Worm (Caenorhabditis elegans) whole organism, L1 larva: ENCODE data around the gene ubc-19.
A peak's percentile ranks its signal among the peaks of the same experiment; 100 is the strongest.

ENCODE experiments used
- C04F5.9 ChIP-seq: sonication (generic microtip); optimal IDR thresholded peaks from 2 replicates; lab custom pipeline; 2016; ENCODE audit warnings: missing genetic modification characterization, missing compliant biosample characterization
- C16A3.4 ChIP-seq: fragments of 150-350 bp; optimal IDR thresholded peaks from 2 replicates; lab custom pipeline; 2014; ENCODE audit warnings: missing biosample characterization, missing genetic modification characterization
- C34B4.2 ChIP-seq: sonication (generic microtip); optimal IDR thresholded peaks from 2 replicates; lab custom pipeline; 2017; ENCODE audit warnings: mild to moderate bottlenecking, missing genetic modification characterization, missing compliant biosample characterization
- F16B12.6 ChIP-seq: fragments of 150-350 bp; optimal IDR thresholded peaks from 2 replicates; lab custom pipeline; 2014; ENCODE audit warnings: missing biosample characterization, missing genetic modification characterization
- alr-1 ChIP-seq: fragments of 200-800 bp; sonication (Bioruptor generic); optimal IDR thresholded peaks from 2 replicates; lab custom pipeline; 2018; ENCODE audit warnings: borderline replicate concordance, mild to moderate bottlenecking, missing genetic modification characterization, missing compliant biosample characterization
- blmp-1 ChIP-seq: fragments of 150-350 bp; optimal IDR thresholded peaks from 2 replicates; lab custom pipeline; 2014; ENCODE audit warnings: missing biosample characterization, missing genetic modification characterization
- ceh-8 ChIP-seq: fragments of 200-800 bp; sonication (Bioruptor generic); optimal IDR thresholded peaks from 2 replicates; lab custom pipeline; 2018; ENCODE audit warnings: mild to moderate bottlenecking, missing genetic modification characterization, moderate library complexity, missing compliant biosample characterization
- ceh-82 ChIP-seq, 3 experiments: fragments of 150-350 bp in 1 of 3; sonication (generic microtip) in 2 of 3; optimal IDR thresholded peaks; 2 replicates each; lab custom pipeline; 2014 to 2017; ENCODE audit warnings: missing biosample characterization in 3 of 3, missing genetic modification characterization in 3 of 3
- ceh-90 ChIP-seq: sonication (generic microtip); optimal IDR thresholded peaks from 2 replicates; lab custom pipeline; 2016; ENCODE audit warnings: missing genetic modification characterization, missing compliant biosample characterization
- ces-1 ChIP-seq: fragments of 150-350 bp; optimal IDR thresholded peaks from 2 replicates; lab custom pipeline; 2014; ENCODE audit warnings: missing biosample characterization, missing genetic modification reagents, missing genetic modification characterization
- dpl-1 ChIP-seq, 3 experiments: fragments of 150-350 bp in 2 of 3; sonication (generic microtip) in 1 of 3; optimal IDR thresholded peaks; 2 replicates each; lab custom pipeline; 2014 to 2017; ENCODE audit warnings: missing biosample characterization in 3 of 3, missing genetic modification characterization in 3 of 3, missing genetic modification reagents in 3 of 3
- dsc-1 ChIP-seq: sonication (generic microtip); optimal IDR thresholded peaks from 2 replicates; lab custom pipeline; 2016; ENCODE audit warnings: mild to moderate bottlenecking, missing genetic modification characterization, missing compliant biosample characterization
- efl-1 ChIP-seq, 4 experiments: fragments of 150-350 bp; optimal IDR thresholded peaks in 3 of 4; peaks in 1 of 4; 1 replicate in 1 of 4; 2 replicates in 3 of 4; lab custom pipeline; 2014; ENCODE audit warnings: missing biosample characterization in 2 of 4, missing genetic modification characterization in 2 of 4, missing genetic modification reagents in 2 of 4
- egl-13 ChIP-seq: sonication (generic microtip); optimal IDR thresholded peaks from 2 replicates; lab custom pipeline; 2016; ENCODE audit warnings: missing genotype, missing genetic modification reagents, missing genetic modification characterization, missing compliant biosample characterization
- egl-27 ChIP-seq, 2 experiments: fragments of 150-350 bp in 1 of 2; sonication (generic microtip); optimal IDR thresholded peaks; 3 replicates each; lab custom pipeline; 2017 to 2018; ENCODE audit warnings: missing biosample characterization in 2 of 2, missing genetic modification characterization in 2 of 2, missing genetic modification reagents in 2 of 2
- ets-5 ChIP-seq: fragments of 200-800 bp; sonication (Bioruptor generic); IDR thresholded peaks from 2 replicates; pipeline ENCODE4 v1.3.6; 2022; ENCODE audit warnings: missing genetic modification characterization, missing compliant biosample characterization
- grh-1 ChIP-seq: fragments of 200-800 bp; sonication (Bioruptor generic); IDR thresholded peaks from 2 replicates; pipeline ENCODE4 v1.3.6; 2022; ENCODE audit warnings: missing genetic modification reagents, missing genetic modification characterization, missing compliant biosample characterization
- hlh-17 ChIP-seq: fragments of 200-800 bp; sonication (Bioruptor generic); optimal IDR thresholded peaks from 2 replicates; lab custom pipeline; 2018; ENCODE audit warnings: missing genetic modification characterization, mild to moderate bottlenecking, missing compliant biosample characterization, moderate library complexity, borderline replicate concordance
- hlh-4 ChIP-seq: sonication (generic microtip); optimal IDR thresholded peaks from 2 replicates; lab custom pipeline; 2016; ENCODE audit warnings: mild to moderate bottlenecking, missing genetic modification characterization, missing compliant biosample characterization
- hpl-2 ChIP-seq: fragments of 150-350 bp; optimal IDR thresholded peaks from 2 replicates; lab custom pipeline; 2014; ENCODE audit warnings: missing biosample characterization, missing genetic modification reagents, missing genetic modification characterization
- jun-1 ChIP-seq: fragments of 150-350 bp; optimal IDR thresholded peaks from 2 replicates; lab custom pipeline; 2014; ENCODE audit warnings: missing biosample characterization, missing genetic modification reagents, missing genetic modification characterization
- lin-13 ChIP-seq: fragments of 150-350 bp; optimal IDR thresholded peaks from 2 replicates; lab custom pipeline; 2014; ENCODE audit warnings: missing biosample characterization, missing genetic modification reagents, missing genetic modification characterization
- lin-14 ChIP-seq: fragments of 200-800 bp; sonication (Bioruptor generic); optimal IDR thresholded peaks from 2 replicates; lab custom pipeline; 2018; ENCODE audit warnings: mild to moderate bottlenecking, missing genetic modification characterization, moderate library complexity, missing compliant biosample characterization
- lin-35 ChIP-seq, 2 experiments: fragments of 150-350 bp; optimal IDR thresholded peaks; 2 replicates each; lab custom pipeline; 2014; ENCODE audit warnings: missing biosample characterization in 2 of 2, missing genetic modification characterization in 2 of 2, missing genetic modification reagents in 2 of 2
- lir-3 ChIP-seq: sonication (generic microtip); optimal IDR thresholded peaks from 2 replicates; lab custom pipeline; 2016; ENCODE audit warnings: mild to moderate bottlenecking, missing genetic modification characterization, moderate library complexity, missing compliant biosample characterization; ENCODE audit not compliant: poor library complexity
- nhr-20 ChIP-seq: sonication (generic microtip); optimal IDR thresholded peaks from 2 replicates; lab custom pipeline; 2016; ENCODE audit warnings: mild to moderate bottlenecking, missing genetic modification characterization, missing compliant biosample characterization
- nhr-237 ChIP-seq: fragments of 150-350 bp; optimal IDR thresholded peaks from 2 replicates; lab custom pipeline; 2014; ENCODE audit warnings: missing biosample characterization, missing genetic modification characterization
- nhr-28 ChIP-seq: fragments of 150-350 bp; optimal IDR thresholded peaks from 2 replicates; lab custom pipeline; 2014; ENCODE audit warnings: missing biosample characterization, missing genetic modification characterization
- nhr-47 ChIP-seq: sonication (generic microtip); optimal IDR thresholded peaks from 2 replicates; lab custom pipeline; 2016; ENCODE audit warnings: mild to moderate bottlenecking, missing genetic modification characterization, moderate library complexity, missing compliant biosample characterization
- nhr-71 ChIP-seq: sonication (generic microtip); optimal IDR thresholded peaks from 2 replicates; lab custom pipeline; 2016; ENCODE audit warnings: mild to moderate bottlenecking, missing genetic modification characterization, moderate library complexity, missing compliant biosample characterization
- nhr-76 ChIP-seq: sonication (generic microtip); optimal IDR thresholded peaks from 2 replicates; lab custom pipeline; 2017; ENCODE audit warnings: missing biosample characterization, missing genetic modification characterization
- nhr-84 ChIP-seq: sonication (generic microtip); optimal IDR thresholded peaks from 2 replicates; lab custom pipeline; 2017; ENCODE audit warnings: missing biosample characterization, missing genetic modification characterization
- nhr-85 ChIP-seq: sonication (generic microtip); peaks from one replicate; lab custom pipeline; 2016; ENCODE audit warnings: missing genetic modification characterization, inconsistent platforms, missing compliant biosample characterization
- nhr-90 ChIP-seq: sonication (generic microtip); optimal IDR thresholded peaks from 2 replicates; lab custom pipeline; 2016; ENCODE audit warnings: mild to moderate bottlenecking, missing genetic modification characterization, missing compliant biosample characterization; ENCODE audit not compliant: poor library complexity
- pag-3 ChIP-seq: sonication (generic microtip); optimal IDR thresholded peaks from 2 replicates; lab custom pipeline; 2017; ENCODE audit warnings: missing genetic modification characterization, mild to moderate bottlenecking, missing compliant biosample characterization, antibody characterized with exemption, borderline replicate concordance; ENCODE audit not compliant: insufficient read depth
- skn-1 ChIP-seq: fragments of 150-350 bp; optimal IDR thresholded peaks from 2 replicates; lab custom pipeline; 2014; ENCODE audit warnings: missing biosample characterization, missing genetic modification characterization
- swsn-7 ChIP-seq: sonication (generic microtip); optimal IDR thresholded peaks from 2 replicates; lab custom pipeline; 2016; ENCODE audit warnings: missing genetic modification characterization, missing compliant biosample characterization
- tlp-1 ChIP-seq: fragments of 150-350 bp; optimal IDR thresholded peaks from 2 replicates; lab custom pipeline; 2014; ENCODE audit warnings: missing biosample characterization, missing genetic modification characterization
- unc-30 ChIP-seq: sonication (generic microtip); optimal IDR thresholded peaks from 2 replicates; lab custom pipeline; 2017; ENCODE audit warnings: missing biosample characterization, missing genetic modification characterization
- unc-62 ChIP-seq: fragments of 150-350 bp; optimal IDR thresholded peaks from 2 replicates; lab custom pipeline; 2014; ENCODE audit warnings: missing biosample characterization, missing genetic modification reagents, missing genetic modification characterization
- unc-98 ChIP-seq: fragments of 200-800 bp; sonication (Bioruptor generic); IDR thresholded peaks from 2 replicates; pipeline ENCODE4 v1.3.6; 2022; ENCODE audit warnings: missing genetic modification characterization, missing compliant biosample characterization
- xbp-1 ChIP-seq: sonication (generic microtip); optimal IDR thresholded peaks from 2 replicates; lab custom pipeline; 2016; ENCODE audit warnings: missing genetic modification characterization, missing compliant biosample characterization
- zag-1 ChIP-seq: fragments of 150-350 bp; optimal IDR thresholded peaks from 2 replicates; lab custom pipeline; 2014; ENCODE audit warnings: missing biosample characterization, missing genetic modification characterization
- ztf-11 ChIP-seq, 2 experiments: sonication (generic microtip); optimal IDR thresholded peaks; 2 replicates each; lab custom pipeline; 2016 to 2017; ENCODE audit warnings: missing genetic modification characterization in 2 of 2, missing biosample characterization in 1 of 2, missing compliant biosample characterization in 1 of 2

The ubc-19 gene

ce11 chrV:18656363-18656762 is 33.2 kb downstream of the ubc-19 start:
- TF ChIP-seq C16A3.4 (tag; lab: Kevin White, UChicago) (no peak), lir-3 (tag; lab: Kevin White, UChicago) (no peak), nhr-90 (no peak), ceh-90 (tag; lab: Kevin White, UChicago) (no peak), alr-1 (tag; lab: Kevin White, UChicago) (no peak), blmp-1 (tag; lab: Kevin White, UChicago) (no peak), skn-1 (tag; lab: Kevin White, UChicago) (no peak)

ce11 chrV:18650043-18650442 is 39.5 kb downstream of the ubc-19 start, which contains the start of gene egas-2:
egas-2 (plus strand) TSS chrV:18650343.
- TF ChIP-seq nhr-20 (tag; lab: Kevin White, UChicago): no peak
- TF ChIP-seq unc-98: no peak
- TF ChIP-seq zag-1 (tag; lab: Kevin White, UChicago): no peak
- TF ChIP-seq hpl-2: no peak
- no peak for TF ChIP-seq alr-1 (tag; lab: Kevin White, UChicago)
- TF ChIP-seq egl-13 (tag; lab: Kevin White, UChicago): no peak
- no peak for TF ChIP-seq jun-1 (tag; lab: Kevin White, UChicago)

ce11 chrV:18644258-18644657 is 45.3 kb downstream of the ubc-19 start:
- no peak for TF ChIP-seq nhr-76
- TF ChIP-seq unc-30 (tag; lab: Kevin White, UChicago): no peak
- no peak for TF ChIP-seq lin-13 (GFP tag; lab: Kevin White, UChicago)
- no peak for TF ChIP-seq nhr-71 (tag; lab: Kevin White, UChicago)
- no peak for TF ChIP-seq ets-5
- no peak for TF ChIP-seq nhr-237 (tag; lab: Kevin White, UChicago)
- no peak for TF ChIP-seq C34B4.2 (tag; lab: Kevin White, UChicago)
- TF ChIP-seq nhr-85 (tag; lab: Kevin White, UChicago): no peak
- TF ChIP-seq pag-3 (tag; lab: Kevin White, UChicago): no peak
- no peak for TF ChIP-seq F16B12.6 (tag; lab: Kevin White, UChicago)
- no peak for TF ChIP-seq xbp-1
- TF ChIP-seq, all 84 proteins: peak for 0

- TF ChIP-seq zag-1 (tag; lab: Kevin White, UChicago): no peak
- no peak for TF ChIP-seq hlh-17
- no peak for TF ChIP-seq ceh-82 (tag; optimal IDR thresholded peaks at IDR 0.05; lab: Kevin White, UChicago)
- TF ChIP-seq efl-1 (optimal IDR thresholded peaks at IDR 0.05; lab: Kevin White, UChicago): peak; percentile 1 to 18
- TF ChIP-seq efl-1 (GFP tag; optimal IDR thresholded peaks at IDR 0.05 in 1 of 2; lab: Kevin White, UChicago): peak in 1 of 2 experiments; percentile 86
- no peak for TF ChIP-seq ceh-8 (GFP tag; lab: Kevin White, UChicago)
- no peak for TF ChIP-seq nhr-28 (tag; lab: Kevin White, UChicago)
- no peak for TF ChIP-seq nhr-47 (tag; lab: Kevin White, UChicago)
- no peak for TF ChIP-seq unc-62
- TF ChIP-seq lin-14: no peak
- no peak for TF ChIP-seq tlp-1
- TF ChIP-seq lin-35 (GFP tag; optimal IDR thresholded peaks at IDR 0.05; lab: Kevin White, UChicago): no peak
- TF ChIP-seq lin-13 (GFP tag; lab: Kevin White, UChicago): no peak
- no peak for TF ChIP-seq swsn-7 (tag; lab: Kevin White, UChicago)
- TF ChIP-seq C04F5.9 (tag; lab: Kevin White, UChicago): no peak
- TF ChIP-seq dsc-1 (tag; lab: Kevin White, UChicago): no peak
- TF ChIP-seq grh-1 (GFP tag; lab: Robert Waterston, UW): no peak; the same call in 1 of the 2 replicates
- no peak for TF ChIP-seq unc-98
- TF ChIP-seq C34B4.2 (tag; lab: Kevin White, UChicago): no peak
- TF ChIP-seq nhr-85 (tag; lab: Kevin White, UChicago): peak; percentile 84
- TF ChIP-seq egl-27 (tag; optimal IDR thresholded peaks at IDR 0.05; lab: Kevin White, UChicago): no peak
- no peak for TF ChIP-seq ces-1
- no peak for TF ChIP-seq lir-3 (tag; lab: Kevin White, UChicago)
- no peak for TF ChIP-seq hlh-4 (tag; lab: Kevin White, UChicago)
- TF ChIP-seq alr-1 (tag; lab: Kevin White, UChicago): no peak
- no peak for TF ChIP-seq dpl-1 (GFP tag; optimal IDR thresholded peaks at IDR 0.05; lab: Kevin White, UChicago)
- no peak for TF ChIP-seq ztf-11 (tag; optimal IDR thresholded peaks at IDR 0.05; lab: Kevin White, UChicago)
- TF ChIP-seq nhr-84 (tag; lab: Kevin White, UChicago): no peak
Measured at ce11 chrV:18639601-18640354, 49.8 kb downstream of the ubc-19 start, which contains the start of gene egas-1. egas-1 (plus strand) TSS chrV:18640304.
